Worm (Caenorhabditis elegans) whole organism, L1 larva: Measurements from ENCODE around the gene Y97E10AR.1.

Source experiments
- C16A3.4 ChIP-seq: fragments of 150-350 bp; optimal IDR thresholded peaks from 2 replicates; lab custom pipeline; 2014; ENCODE audit warnings: missing biosample characterization, missing genetic modification characterization
- C34B4.2 ChIP-seq: sonication (generic microtip); optimal IDR thresholded peaks from 2 replicates; lab custom pipeline; 2017; ENCODE audit warnings: mild to moderate bottlenecking, missing genetic modification characterization, missing compliant biosample characterization
- Y116A8C.19 ChIP-seq: sonication (generic microtip); optimal IDR thresholded peaks from 2 replicates; lab custom pipeline; 2016; ENCODE audit warnings: missing compliant biosample characterization, missing genetic modification characterization, borderline replicate concordance
- blmp-1 ChIP-seq: fragments of 150-350 bp; optimal IDR thresholded peaks from 2 replicates; lab custom pipeline; 2014; ENCODE audit warnings: missing biosample characterization, missing genetic modification characterization
- ceh-8 ChIP-seq: fragments of 200-800 bp; sonication (Bioruptor generic); optimal IDR thresholded peaks from 2 replicates; lab custom pipeline; 2018; ENCODE audit warnings: mild to moderate bottlenecking, missing genetic modification characterization, moderate library complexity, missing compliant biosample characterization
- ceh-88 ChIP-seq: fragments of 200-800 bp; sonication (Bioruptor generic); IDR thresholded peaks from 2 replicates; pipeline ENCODE4 v1.3.6; 2022; ENCODE audit warnings: missing genetic modification characterization, missing compliant biosample characterization
- ceh-90 ChIP-seq: sonication (generic microtip); optimal IDR thresholded peaks from 2 replicates; lab custom pipeline; 2016; ENCODE audit warnings: missing genetic modification characterization, missing compliant biosample characterization
- dpl-1 ChIP-seq, 3 experiments: fragments of 150-350 bp in 2 of 3; sonication (generic microtip) in 1 of 3; optimal IDR thresholded peaks; 2 replicates each; lab custom pipeline; 2014 to 2017; ENCODE audit warnings: missing biosample characterization in 3 of 3, missing genetic modification characterization in 3 of 3, missing genetic modification reagents in 3 of 3
- efl-3 ChIP-seq: fragments of 200-800 bp; sonication (Bioruptor generic); optimal IDR thresholded peaks from 2 replicates; lab custom pipeline; 2018; ENCODE audit warnings: mild to moderate bottlenecking, missing genetic modification characterization, missing compliant biosample characterization
- elt-2 ChIP-seq: sonication (generic microtip); optimal IDR thresholded peaks from 2 replicates; lab custom pipeline; 2016; ENCODE audit warnings: missing genetic modification characterization, mild to moderate bottlenecking, inconsistent platforms, missing compliant biosample characterization, missing genetic modification reagents
- fkh-10 ChIP-seq: sonication (generic microtip); optimal IDR thresholded peaks from 2 replicates; lab custom pipeline; 2017; ENCODE audit warnings: missing biosample characterization, missing genetic modification reagents, missing genetic modification characterization
- fkh-4 ChIP-seq: sonication (generic microtip); optimal IDR thresholded peaks from 2 replicates; lab custom pipeline; 2016; ENCODE audit warnings: missing compliant biosample characterization, missing genetic modification characterization, borderline replicate concordance
- fkh-8 ChIP-seq: sonication (generic microtip); optimal IDR thresholded peaks from 2 replicates; lab custom pipeline; 2016; ENCODE audit warnings: mild to moderate bottlenecking, missing genetic modification characterization, missing compliant biosample characterization
- fos-1 ChIP-seq: fragments of 150-350 bp; optimal IDR thresholded peaks from 2 replicates; lab custom pipeline; 2014; ENCODE audit warnings: missing biosample characterization, missing genetic modification characterization
- grh-1 ChIP-seq: fragments of 200-800 bp; sonication (Bioruptor generic); IDR thresholded peaks from 2 replicates; pipeline ENCODE4 v1.3.6; 2022; ENCODE audit warnings: missing genetic modification reagents, missing genetic modification characterization, missing compliant biosample characterization
- hlh-17 ChIP-seq: fragments of 200-800 bp; sonication (Bioruptor generic); optimal IDR thresholded peaks from 2 replicates; lab custom pipeline; 2018; ENCODE audit warnings: missing genetic modification characterization, mild to moderate bottlenecking, missing compliant biosample characterization, moderate library complexity, borderline replicate concordance
- hpl-2 ChIP-seq: fragments of 150-350 bp; optimal IDR thresholded peaks from 2 replicates; lab custom pipeline; 2014; ENCODE audit warnings: missing biosample characterization, missing genetic modification reagents, missing genetic modification characterization
- jun-1 ChIP-seq: fragments of 150-350 bp; optimal IDR thresholded peaks from 2 replicates; lab custom pipeline; 2014; ENCODE audit warnings: missing biosample characterization, missing genetic modification reagents, missing genetic modification characterization
- lin-13 ChIP-seq: fragments of 150-350 bp; optimal IDR thresholded peaks from 2 replicates; lab custom pipeline; 2014; ENCODE audit warnings: missing biosample characterization, missing genetic modification reagents, missing genetic modification characterization
- lin-35 ChIP-seq, 2 experiments: fragments of 150-350 bp; optimal IDR thresholded peaks; 2 replicates each; lab custom pipeline; 2014; ENCODE audit warnings: missing biosample characterization in 2 of 2, missing genetic modification characterization in 2 of 2, missing genetic modification reagents in 2 of 2
- lsy-2 ChIP-seq, 2 experiments: fragments of 150-350 bp; optimal IDR thresholded peaks; 2 replicates each; lab custom pipeline; 2014; ENCODE audit warnings: missing biosample characterization in 2 of 2, missing genetic modification characterization in 2 of 2
- nhr-20 ChIP-seq: sonication (generic microtip); optimal IDR thresholded peaks from 2 replicates; lab custom pipeline; 2016; ENCODE audit warnings: mild to moderate bottlenecking, missing genetic modification characterization, missing compliant biosample characterization
- nhr-85 ChIP-seq: sonication (generic microtip); peaks from one replicate; lab custom pipeline; 2016; ENCODE audit warnings: missing genetic modification characterization, inconsistent platforms, missing compliant biosample characterization
- pqm-1 ChIP-seq: sonication (generic microtip); optimal IDR thresholded peaks from 3 replicates; lab custom pipeline; 2017; ENCODE audit warnings: missing biosample characterization, missing genetic modification characterization
- skn-1 ChIP-seq: fragments of 150-350 bp; optimal IDR thresholded peaks from 2 replicates; lab custom pipeline; 2014; ENCODE audit warnings: missing biosample characterization, missing genetic modification characterization
- snpc-4 ChIP-seq: fragments of 150-350 bp; optimal IDR thresholded peaks from 2 replicates; lab custom pipeline; 2014; ENCODE audit warnings: missing biosample characterization, missing genetic modification characterization
- sox-4 ChIP-seq: sonication (generic microtip); optimal IDR thresholded peaks from 2 replicates; lab custom pipeline; 2016; ENCODE audit warnings: missing genetic modification characterization, missing compliant biosample characterization
- sptf-1 ChIP-seq: fragments of 150-350 bp; optimal IDR thresholded peaks from 2 replicates; lab custom pipeline; 2014; ENCODE audit warnings: missing biosample characterization, missing genetic modification characterization
- tbx-2 ChIP-seq: sonication (generic microtip); optimal IDR thresholded peaks from 2 replicates; lab custom pipeline; 2016; ENCODE audit warnings: missing genetic modification characterization, missing compliant biosample characterization
- tlp-1 ChIP-seq: fragments of 150-350 bp; optimal IDR thresholded peaks from 2 replicates; lab custom pipeline; 2014; ENCODE audit warnings: missing biosample characterization, missing genetic modification characterization
- unc-130 ChIP-seq: fragments of 150-350 bp; optimal IDR thresholded peaks from 2 replicates; lab custom pipeline; 2017; ENCODE audit warnings: missing biosample characterization, missing genetic modification characterization, inconsistent platforms
- unc-62 ChIP-seq: fragments of 150-350 bp; optimal IDR thresholded peaks from 2 replicates; lab custom pipeline; 2014; ENCODE audit warnings: missing biosample characterization, missing genetic modification reagents, missing genetic modification characterization
- unc-86 ChIP-seq: sonication (generic microtip); optimal IDR thresholded peaks from 2 replicates; lab custom pipeline; 2016; ENCODE audit warnings: missing genetic modification characterization, missing compliant biosample characterization
- vab-15 ChIP-seq: sonication (generic microtip); optimal IDR thresholded peaks from 2 replicates; lab custom pipeline; 2017; ENCODE audit warnings: missing genotype, mild to moderate bottlenecking, missing genetic modification characterization, missing compliant biosample characterization
- ztf-11 ChIP-seq, 2 experiments: sonication (generic microtip); optimal IDR thresholded peaks; 2 replicates each; lab custom pipeline; 2016 to 2017; ENCODE audit warnings: missing genetic modification characterization in 2 of 2, missing biosample characterization in 1 of 2, missing compliant biosample characterization in 1 of 2
- ztf-4 ChIP-seq: fragments of 150-350 bp; optimal IDR thresholded peaks from 2 replicates; lab custom pipeline; 2014; ENCODE audit warnings: missing biosample characterization, missing genetic modification characterization

Y97E10AR.1 gene

ce11 chrV:8014710-8015314 lies 13.5 kb downstream of the Y97E10AR.1 start:
- TF ChIP-seq snpc-4 (tag; lab: Kevin White, UChicago), result peak; percentile 67

ce11 chrV:8016928-8017327 lies 15.7 kb downstream of the Y97E10AR.1 start, which contains the start of gene sptl-2:
TSS of gene sptl-2 (plus strand) at chrV:8017207.
- TF ChIP-seq skn-1, result no peak

- TF ChIP-seq ceh-90 (tag; lab: Kevin White, UChicago) (no peak), ceh-88 (GFP tag; lab: Robert Waterston, UW) (no peak), hpl-2 (GFP tag; lab: Kevin White, UChicago) (no peak), tlp-1 (tag; lab: Kevin White, UChicago) (peak; percentile 58), dpl-1 (GFP tag; optimal IDR thresholded peaks at IDR 0.05; lab: Kevin White, UChicago) (no peak), grh-1 (no peak), pqm-1 (tag; lab: Kevin White, UChicago) (peak; percentile 67), nhr-20 (peak; percentile 43), jun-1 (peak; percentile 14), sox-4 (tag; lab: Kevin White, UChicago) (no peak), unc-130 (tag; lab: Kevin White, UChicago) (no peak), lin-35 (GFP tag; optimal IDR thresholded peaks at IDR 0.05; lab: Kevin White, UChicago) (peak in 1 of 2 experiments; percentile 23), snpc-4 (tag; lab: Kevin White, UChicago) (no peak), sptf-1 (tag; lab: Kevin White, UChicago) (no peak), Y116A8C.19 (tag; lab: Kevin White, UChicago) (no peak), nhr-85 (tag; lab: Kevin White, UChicago) (no peak), ceh-8 (no peak), hlh-17 (GFP tag; lab: Kevin White, UChicago) (no peak), blmp-1 (tag; lab: Kevin White, UChicago) (no peak), unc-62 (no peak), efl-3 (GFP tag; lab: Kevin White, UChicago) (no peak), elt-2 (tag; lab: Kevin White, UChicago) (peak; percentile 75), unc-86 (tag; lab: Kevin White, UChicago) (no peak), ztf-11 (tag; optimal IDR thresholded peaks at IDR 0.05; lab: Kevin White, UChicago) (no peak)
Measured at ce11 chrV:8017924-8018323, 16.7 kb downstream of the Y97E10AR.1 start.

ce11 chrV:8018919-8019318 lies 17.7 kb downstream of the Y97E10AR.1 start:
- TF ChIP-seq elt-2 (tag; lab: Kevin White, UChicago) (peak; percentile 18), grh-1 (no peak), efl-3 (GFP tag; lab: Kevin White, UChicago) (no peak), fkh-4 (tag; lab: Kevin White, UChicago) (no peak), tbx-2 (tag; lab: Kevin White, UChicago) (no peak), ztf-4 (no peak)
- TF ChIP-seq, all 84 proteins: peak for 1

ce11 chrV:8019783-8020182 lies 18.5 kb downstream of the Y97E10AR.1 start:
- TF ChIP-seq ztf-11 (tag; optimal IDR thresholded peaks at IDR 0.05; lab: Kevin White, UChicago) (no peak), unc-62 (no peak), pqm-1 (tag; lab: Kevin White, UChicago) (peak; percentile 1), lsy-2 (tag; optimal IDR thresholded peaks at IDR 0.05; lab: Kevin White, UChicago) (no peak), sptf-1 (tag; lab: Kevin White, UChicago) (no peak), nhr-85 (tag; lab: Kevin White, UChicago) (no peak), elt-2 (tag; lab: Kevin White, UChicago) (peak; percentile 17), jun-1 (no peak), fkh-10 (GFP tag; lab: Kevin White, UChicago) (no peak), C34B4.2 (tag; lab: Kevin White, UChicago) (no peak), vab-15 (tag; lab: Kevin White, UChicago) (no peak), fkh-8 (tag; lab: Kevin White, UChicago) (no peak), C16A3.4 (tag; lab: Kevin White, UChicago) (no peak), fos-1 (tag; lab: Kevin White, UChicago) (no peak), blmp-1 (tag; lab: Kevin White, UChicago) (no peak), lin-13 (GFP tag; lab: Kevin White, UChicago) (no peak)
- TF ChIP-seq, all 84 proteins: peak for 2
